Fruit fly (Drosophila melanogaster) whole organism, embryonic: ENCODE measurements around the gene CheB38c.

ENCODE experiments used
- CG1024 ChIP-seq: fragments of 200-800 bp; sonication (Bioruptor generic); IDR thresholded peaks from 2 replicates; pipeline ENCODE4 v1.3.6; 2022; ENCODE audit warnings: missing biosample characterization, missing genetic modification characterization
- CG10366 ChIP-seq: fragments of 200-800 bp; sonication (Bioruptor generic); IDR thresholded peaks from 2 replicates; pipeline ENCODE4 v1.3.6; 2022; ENCODE audit warnings: missing biosample characterization, missing genetic modification characterization
- CG10431 ChIP-seq: fragments of 200-800 bp; sonication (Bioruptor generic); optimal IDR thresholded peaks from 3 replicates; lab custom pipeline; 2018; ENCODE audit warnings: missing biosample characterization, mild to moderate bottlenecking, missing genetic modification characterization
- CG10979 ChIP-seq: fragments of 200-800 bp; sonication (Bioruptor generic); optimal IDR thresholded peaks from 2 replicates; lab custom pipeline; 2018; ENCODE audit warnings: missing biosample characterization, mild to moderate bottlenecking, missing genetic modification characterization, moderate library complexity
- CG12391 ChIP-seq: fragments of 200-800 bp; sonication (Bioruptor generic); optimal IDR thresholded peaks from 3 replicates; lab custom pipeline; 2018; ENCODE audit warnings: missing biosample characterization, mild to moderate bottlenecking, missing genetic modification characterization, moderate library complexity
- CG12942 ChIP-seq: fragments of 200-800 bp; sonication (Bioruptor generic); optimal IDR thresholded peaks from 3 replicates; lab custom pipeline; 2016; ENCODE audit warnings: missing biosample characterization, missing genetic modification characterization
- CG13775 ChIP-seq: fragments of 200-800 bp; sonication (Bioruptor generic); optimal IDR thresholded peaks from 3 replicates; lab custom pipeline; 2017; ENCODE audit warnings: missing biosample characterization, mild to moderate bottlenecking, missing genetic modification characterization
- CG14710 ChIP-seq: fragments of 200-800 bp; sonication (Bioruptor generic); optimal IDR thresholded peaks from 3 replicates; lab custom pipeline; 2019; ENCODE audit warnings: missing biosample characterization, mild to moderate bottlenecking, missing genetic modification characterization, moderate library complexity
- CG15514 ChIP-seq: fragments of 200-800 bp; sonication (Bioruptor generic); optimal IDR thresholded peaks from 3 replicates; lab custom pipeline; 2017; ENCODE audit warnings: missing biosample characterization, missing genetic modification characterization, mild to moderate bottlenecking, moderate library complexity, missing genetic modification reagents
- CG17829 ChIP-seq: fragments of 200-800 bp; optimal IDR thresholded peaks from 2 replicates; lab custom pipeline; 2019; ENCODE audit warnings: missing biosample characterization, mild to moderate bottlenecking, missing genetic modification characterization, moderate library complexity
- CG18011 ChIP-seq: fragments of 200-800 bp; sonication (Bioruptor generic); optimal IDR thresholded peaks from 2 replicates; lab custom pipeline; 2017; ENCODE audit warnings: missing biosample characterization, missing genetic modification characterization, mild to moderate bottlenecking, moderate library complexity, missing genotype
- CG30431 ChIP-seq: fragments of 200-800 bp; sonication (Bioruptor generic); optimal IDR thresholded peaks from 2 replicates; lab custom pipeline; 2017; ENCODE audit warnings: missing biosample characterization, missing genetic modification characterization
- CG32532 ChIP-seq: fragments of 200-800 bp; sonication (Bioruptor generic); IDR thresholded peaks from 2 replicates; pipeline ENCODE4 v1.3.6; 2022; ENCODE audit warnings: missing biosample characterization, missing genetic modification characterization
- CG6254 ChIP-seq: fragments of 200-800 bp; sonication (Bioruptor generic); optimal IDR thresholded peaks from 3 replicates; lab custom pipeline; 2017; ENCODE audit warnings: mild to moderate bottlenecking, missing biosample characterization, missing genetic modification reagents, missing genetic modification characterization
- CG7839 ChIP-seq: fragments of 200-800 bp; sonication (Bioruptor generic); optimal IDR thresholded peaks from 3 replicates; lab custom pipeline; 2018; ENCODE audit warnings: missing biosample characterization, mild to moderate bottlenecking, missing genetic modification characterization, moderate library complexity
- CG8388 ChIP-seq: fragments of 200-800 bp; sonication (Bioruptor generic); optimal IDR thresholded peaks from 2 replicates; lab custom pipeline; 2019; ENCODE audit warnings: missing biosample characterization, mild to moderate bottlenecking, missing genetic modification characterization, moderate library complexity
- CG9437 ChIP-seq: fragments of 200-800 bp; sonication (Bioruptor generic); optimal IDR thresholded peaks from 2 replicates; lab custom pipeline; 2018; ENCODE audit warnings: missing biosample characterization, mild to moderate bottlenecking, missing genetic modification characterization
- CG9817 ChIP-seq: fragments of 200-800 bp; sonication (Bioruptor generic); optimal IDR thresholded peaks from 2 replicates; lab custom pipeline; 2018; ENCODE audit warnings: missing biosample characterization, mild to moderate bottlenecking, missing genetic modification characterization, moderate library complexity
- CTCF ChIP-seq: fragments of 200-800 bp; sonication (Bioruptor generic); optimal IDR thresholded peaks from 2 replicates; lab custom pipeline; 2017; ENCODE audit warnings: missing biosample characterization, mild to moderate bottlenecking, missing genetic modification characterization, moderate library complexity
- Chrac-16 ChIP-seq: fragments of 200-800 bp; sonication (Bioruptor generic); optimal IDR thresholded peaks from 3 replicates; lab custom pipeline; 2016; ENCODE audit warnings: missing biosample characterization, missing genetic modification characterization
- Deaf1 ChIP-seq: fragments of 200-800 bp; optimal IDR thresholded peaks from 3 replicates; lab custom pipeline; 2019; ENCODE audit warnings: missing biosample characterization, mild to moderate bottlenecking, missing genetic modification characterization, moderate library complexity
- Dip3 ChIP-seq: fragments of 200-800 bp; sonication (Bioruptor generic); optimal IDR thresholded peaks from 3 replicates; lab custom pipeline; 2016; ENCODE audit warnings: missing biosample characterization, missing genetic modification characterization
- E2f2 ChIP-seq: fragments of 200-800 bp; sonication (Bioruptor generic); IDR thresholded peaks from 2 replicates; pipeline ENCODE4 v1.3.6; 2022; ENCODE audit warnings: missing biosample characterization, missing genetic modification characterization
- Gsc ChIP-seq: fragments of 200-800 bp; sonication (Bioruptor generic); IDR thresholded peaks from 2 replicates; pipeline ENCODE4 v1.3.6; 2022; ENCODE audit warnings: missing biosample characterization, missing genetic modification characterization
- Hand ChIP-seq: fragments of 200-800 bp; sonication (Bioruptor generic); optimal IDR thresholded peaks from 2 replicates; lab custom pipeline; 2017; ENCODE audit warnings: mild to moderate bottlenecking, missing biosample characterization, missing genetic modification reagents, missing genetic modification characterization
- Hey ChIP-seq: fragments of 200-800 bp; sonication (Bioruptor generic); optimal IDR thresholded peaks from 3 replicates; lab custom pipeline; 2018; ENCODE audit warnings: missing biosample characterization, mild to moderate bottlenecking, missing genetic modification characterization
- Hmx ChIP-seq: fragments of 200-800 bp; sonication (Bioruptor generic); optimal IDR thresholded peaks from 2 replicates; lab custom pipeline; 2016; ENCODE audit warnings: missing biosample characterization, missing genetic modification characterization
- Hr39 ChIP-seq: fragments of >200 bp; optimal IDR thresholded peaks from 2 replicates; lab custom pipeline; 2017
- Med ChIP-seq: fragments of 200-800 bp; sonication (Bioruptor generic); peaks from one replicate; lab custom pipeline; 2016; ENCODE audit warnings: missing biosample characterization, missing genetic modification characterization, mild to moderate bottlenecking, inconsistent platforms, moderate library complexity
- Usf ChIP-seq: fragments of 200-800 bp; sonication (Bioruptor generic); optimal IDR thresholded peaks from 2 replicates; lab custom pipeline; 2017; ENCODE audit warnings: missing genotype, missing biosample characterization, missing genetic modification characterization
- btn ChIP-seq: fragments of 200-800 bp; sonication (Bioruptor generic); optimal IDR thresholded peaks from 2 replicates; lab custom pipeline; 2016; ENCODE audit warnings: missing biosample characterization, missing genetic modification characterization
- cwo ChIP-seq: fragments of 200-800 bp; sonication (Bioruptor generic); optimal IDR thresholded peaks from 3 replicates; lab custom pipeline; 2017; ENCODE audit warnings: missing biosample characterization, missing genetic modification characterization, mild to moderate bottlenecking, moderate library complexity, missing genetic modification reagents
- da ChIP-seq: fragments of 200-800 bp; sonication (Bioruptor generic); optimal IDR thresholded peaks from 2 replicates; lab custom pipeline; 2016; ENCODE audit warnings: missing biosample characterization, missing genetic modification characterization
- ftz-f1 ChIP-seq: fragments of 200-800 bp; sonication (Bioruptor generic); optimal IDR thresholded peaks from 2 replicates; lab custom pipeline; 2016; ENCODE audit warnings: missing biosample characterization, missing genetic modification characterization
- fu2 ChIP-seq: fragments of 200-800 bp; sonication (Bioruptor generic); optimal IDR thresholded peaks from 2 replicates; lab custom pipeline; 2016; ENCODE audit warnings: missing biosample characterization, missing genetic modification characterization
- ken ChIP-seq: fragments of 200-800 bp; sonication (Bioruptor generic); IDR thresholded peaks from 3 replicates; pipeline ENCODE4 v1.3.6; 2022; ENCODE audit warnings: missing biosample characterization, missing genetic modification characterization
- mam ChIP-seq: fragments of 200-800 bp; sonication (Bioruptor generic); optimal IDR thresholded peaks from 3 replicates; lab custom pipeline; 2016; ENCODE audit warnings: missing biosample characterization, missing genetic modification characterization
- mirr ChIP-seq: fragments of 200-800 bp; sonication (Bioruptor generic); optimal IDR thresholded peaks from 3 replicates; lab custom pipeline; 2018; ENCODE audit warnings: missing biosample characterization, mild to moderate bottlenecking, missing genetic modification characterization
- mld ChIP-seq: fragments of 200-800 bp; sonication (Bioruptor generic); IDR thresholded peaks from 3 replicates; pipeline ENCODE4 v1.3.6; 2022; ENCODE audit warnings: missing biosample characterization, missing genetic modification characterization; ENCODE audit not compliant: partially characterized antibody
- nerfin-1 ChIP-seq: fragments of 200-800 bp; sonication (Bioruptor generic); optimal IDR thresholded peaks from 3 replicates; lab custom pipeline; 2019; ENCODE audit warnings: missing biosample characterization, mild to moderate bottlenecking, missing genetic modification characterization, moderate library complexity
- pzg ChIP-seq: fragments of 200-800 bp; sonication (Bioruptor generic); optimal IDR thresholded peaks from 3 replicates; lab custom pipeline; 2018; ENCODE audit warnings: missing biosample characterization, mild to moderate bottlenecking, missing genetic modification characterization, moderate library complexity
- run ChIP-seq: fragments of 200-800 bp; sonication (Bioruptor generic); optimal IDR thresholded peaks from 3 replicates; lab custom pipeline; 2018; ENCODE audit warnings: missing biosample characterization, mild to moderate bottlenecking, missing genetic modification characterization
- scrt ChIP-seq: fragments of 200-800 bp; sonication (Bioruptor generic); optimal IDR thresholded peaks from 2 replicates; lab custom pipeline; 2018; ENCODE audit warnings: missing biosample characterization, mild to moderate bottlenecking, missing genetic modification characterization, moderate library complexity
- sisA ChIP-seq: fragments of 200-800 bp; sonication (Bioruptor generic); IDR thresholded peaks from 2 replicates; pipeline ENCODE4 v1.3.6; 2022; ENCODE audit warnings: missing biosample characterization, missing genetic modification characterization
- slp2 ChIP-seq: fragments of 200-800 bp; sonication (Bioruptor generic); optimal IDR thresholded peaks from 2 replicates; lab custom pipeline; 2016; ENCODE audit warnings: missing biosample characterization, missing genetic modification characterization
- tio ChIP-seq: fragments of 200-800 bp; sonication (Bioruptor generic); optimal IDR thresholded peaks from 2 replicates; lab custom pipeline; 2017; ENCODE audit warnings: missing biosample characterization, missing genetic modification characterization, inconsistent platforms
- toy ChIP-seq: fragments of 200-800 bp; sonication (Bioruptor generic); IDR thresholded peaks from 2 replicates; pipeline ENCODE4 v1.3.6; 2022; ENCODE audit warnings: missing biosample characterization, missing genetic modification characterization
- wek ChIP-seq: fragments of 200-800 bp; sonication (Bioruptor generic); optimal IDR thresholded peaks from 3 replicates; lab custom pipeline; 2018; ENCODE audit warnings: missing biosample characterization, mild to moderate bottlenecking, missing genetic modification characterization, moderate library complexity
- wor ChIP-seq: fragments of 200-800 bp; sonication (Bioruptor generic); IDR thresholded peaks from 2 replicates; pipeline ENCODE4 v1.3.6; 2022; ENCODE audit warnings: missing biosample characterization, missing genetic modification characterization
- z ChIP-seq: fragments of 200-800 bp; sonication (Bioruptor generic); IDR thresholded peaks from 3 replicates; pipeline ENCODE4 v1.3.6; 2022; ENCODE audit warnings: missing biosample characterization, missing genetic modification characterization

CheB38c gene

DNA sequence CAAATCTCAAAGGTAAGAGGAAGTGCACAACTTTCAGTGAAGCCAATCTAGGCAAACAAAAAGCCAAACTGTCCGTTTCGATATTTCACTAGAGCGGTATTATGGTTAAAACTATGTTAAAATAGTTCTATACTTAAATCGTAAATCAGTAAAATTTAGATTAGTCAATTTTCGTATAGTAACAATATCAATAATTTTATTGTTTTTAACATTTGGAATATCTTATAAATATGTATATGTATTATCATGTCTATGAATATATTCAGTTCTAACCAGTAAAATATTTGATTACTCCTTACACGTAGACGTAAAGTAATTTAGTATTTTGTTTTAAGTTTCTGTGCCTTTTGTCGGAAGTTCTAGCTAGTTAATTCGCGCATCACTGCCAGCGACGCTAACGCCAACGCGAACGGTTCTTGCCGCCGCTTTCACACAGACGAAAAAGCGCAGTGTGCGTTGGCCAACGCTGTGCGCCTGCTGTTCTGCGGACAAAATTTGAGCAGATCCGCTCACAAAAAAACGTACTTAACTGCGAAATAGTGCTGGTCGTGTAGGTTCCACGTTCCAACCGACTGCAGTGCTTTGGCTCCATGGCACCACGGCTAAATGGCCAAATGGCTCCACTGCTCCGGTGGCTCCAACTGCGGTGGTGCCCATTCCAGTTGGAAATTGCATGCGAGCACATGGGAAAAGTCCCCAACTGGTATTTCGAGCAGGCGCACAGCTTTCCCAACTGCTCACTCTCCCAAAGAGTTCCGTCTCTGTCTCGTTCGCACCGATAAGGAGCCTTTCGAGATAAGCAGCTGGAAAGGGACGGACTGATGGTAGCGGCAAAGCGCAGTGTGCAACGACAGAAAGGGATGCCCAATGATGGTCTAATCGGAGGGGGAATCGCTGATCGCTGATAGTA is 2.8 kb upstream of the CheB38c start (continued):
- TF ChIP-seq mirr (GFP tag; lab: Kevin White, UChicago) (peak; percentile 58), CG7839 (tag; lab: Kevin White, UChicago) (no peak), Hmx (GFP tag; lab: Kevin White, UChicago) (no peak), toy (no peak), mld (peak; percentile 54; the same call in 2 of the 3 replicates), cwo (GFP tag; lab: Kevin White, UChicago) (no peak), da (GFP tag; lab: Kevin White, UChicago) (no peak), CG15514 (peak; percentile 69), pzg (GFP tag; lab: Kevin White, UChicago) (peak; percentile 9), Hey (tag; lab: Kevin White, UChicago) (no peak), ken (GFP tag; lab: Robert Waterston, UW) (0 out of 3 replicates have a peak, but pooled peaks have one; percentile 10), btn (GFP tag; lab: Kevin White, UChicago) (no peak), Chrac-16 (GFP tag; lab: Kevin White, UChicago) (no peak), CTCF (no peak), CG1024 (GFP tag; lab: Robert Waterston, UW) (0 out of 2 replicates have a peak, but pooled peaks have one; percentile 13), wek (peak; percentile 33), CG13775 (no peak), CG9817 (tag; lab: Kevin White, UChicago) (no peak), CG17829 (peak; percentile 43), mam (GFP tag; lab: Kevin White, UChicago) (no peak), CG30431 (GFP tag; lab: Kevin White, UChicago) (no peak), Hand (no peak), CG8388 (GFP tag; lab: Kevin White, UChicago) (no peak), CG18011 (GFP tag; lab: Kevin White, UChicago) (no peak), CG10979 (tag; lab: Kevin White, UChicago) (peak; percentile 0), CG10366 (GFP tag; lab: Robert Waterston, UW) (no peak), scrt (GFP tag; lab: Kevin White, UChicago) (no peak), slp2 (GFP tag; lab: Kevin White, UChicago) (no peak), tio (GFP tag; lab: Kevin White, UChicago) (peak; percentile 37), CG6254 (GFP tag; lab: Kevin White, UChicago) (no peak), CG14710 (tag; lab: Kevin White, UChicago) (peak; percentile 9), CG12391 (peak; percentile 48), Med (GFP tag; lab: Kevin White, UChicago) (peak; percentile 83), run (tag; lab: Kevin White, UChicago) (no peak), Gsc (no peak), nerfin-1 (tag; lab: Kevin White, UChicago) (no peak), Dip3 (GFP tag; lab: Kevin White, UChicago) (no peak), CG10431 (GFP tag; lab: Kevin White, UChicago) (peak; percentile 79), Usf (GFP tag; lab: Kevin White, UChicago) (no peak), Deaf1 (tag; lab: Kevin White, UChicago) (peak; percentile 29), wor (no peak), Hr39 (no peak), CG12942 (GFP tag; lab: Kevin White, UChicago) (peak; percentile 16), ftz-f1 (GFP tag; lab: Kevin White, UChicago) (peak; percentile 66), CG32532 (GFP tag; lab: Robert Waterston, UW) (peak; percentile 33; the same call in 1 of the 2 replicates), fu2 (no peak), CG9437 (no peak), sisA (GFP tag; lab: Robert Waterston, UW) (no peak), E2f2 (no peak), z (GFP tag; lab: Robert Waterston, UW) (peak; percentile 63; the same call in 1 of the 3 replicates)
